Fruit fly (Drosophila melanogaster) whole organism, adult: ENCODE measurements around the gene Atox1.

Source experiments
- CG12768 ChIP-seq: fragments of 200-800 bp; sonication (Bioruptor generic); optimal IDR thresholded peaks from 2 replicates; lab custom pipeline; 2017; ENCODE audit warnings: missing biosample characterization, missing genetic modification characterization, mild to moderate bottlenecking, moderate library complexity, missing genetic modification reagents
- kay ChIP-seq: fragments of 200-800 bp; sonication (Bioruptor generic); peaks from one replicate; lab custom pipeline; 2016; ENCODE audit warnings: missing biosample characterization, missing genetic modification characterization, borderline replicate concordance

DNA sequence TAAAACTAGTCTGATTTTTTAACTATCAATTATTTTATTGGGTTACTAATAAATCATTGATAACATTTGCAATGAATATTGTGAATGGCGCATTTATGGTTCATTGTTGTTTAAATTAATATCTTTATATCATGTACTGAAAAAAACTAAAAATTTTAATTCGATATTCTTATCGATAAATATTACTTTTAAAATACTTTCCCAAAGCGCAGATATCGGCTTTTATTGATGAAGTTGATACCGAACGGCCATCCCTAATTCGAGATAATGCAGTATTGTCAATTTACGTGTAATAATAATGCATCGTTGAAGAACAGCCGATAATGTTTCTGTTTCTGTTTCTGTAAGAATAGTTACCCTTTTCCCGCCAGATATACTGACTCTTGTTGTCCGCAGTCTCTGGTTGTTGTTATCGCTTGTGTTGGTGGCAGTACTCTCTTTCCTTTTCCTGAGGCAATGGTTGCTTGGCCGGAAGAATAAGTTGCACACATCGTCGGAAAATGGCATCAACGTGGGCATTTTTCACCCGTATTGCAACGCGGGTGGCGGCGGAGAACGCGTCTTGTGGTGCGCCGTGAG lies 14.7 kb upstream of the Atox1 start:
- peak; percentile 76 for TF ChIP-seq kay (GFP tag; lab: Kevin White, UChicago)
- TF ChIP-seq CG12768: no peak
